Worm (Caenorhabditis elegans) whole organism, mixed stage, embryonic: ENCODE results near the gene del-1.

Experiments used
- blmp-1 ChIP-seq: fragments of 150-350 bp; optimal IDR thresholded peaks from 2 replicates; lab custom pipeline; 2014; ENCODE audit warnings: missing biosample characterization, missing genetic modification characterization
- ceh-43 ChIP-seq: fragments of 200-800 bp; sonication (Bioruptor generic); optimal IDR thresholded peaks from 2 replicates; lab custom pipeline; 2018; ENCODE audit warnings: mild to moderate bottlenecking, missing genetic modification characterization, moderate library complexity, missing compliant biosample characterization
- elt-3 ChIP-seq: fragments of 150-350 bp; optimal IDR thresholded peaks from 2 replicates; lab custom pipeline; 2014; ENCODE audit warnings: missing biosample characterization, missing genetic modification characterization
- flh-1 ChIP-seq: fragments of 200-800 bp; sonication (Bioruptor generic); optimal IDR thresholded peaks from 2 replicates; lab custom pipeline; 2018; ENCODE audit warnings: mild to moderate bottlenecking, missing genetic modification characterization, moderate library complexity, missing compliant biosample characterization
- hlh-1 ChIP-seq: fragments of 150-350 bp; optimal IDR thresholded peaks from 2 replicates; lab custom pipeline; 2014; ENCODE audit warnings: missing biosample characterization, missing genetic modification reagents, missing genetic modification characterization
- lin-13 ChIP-seq: fragments of 150-350 bp; optimal IDR thresholded peaks from 2 replicates; lab custom pipeline; 2014; ENCODE audit warnings: missing biosample characterization, missing genetic modification characterization
- unc-120 ChIP-seq: sonication (generic microtip); optimal IDR thresholded peaks from 2 replicates; lab custom pipeline; 2017; ENCODE audit warnings: missing genetic modification characterization, missing compliant biosample characterization; ENCODE audit not compliant: poor library complexity, severe bottlenecking
- ztf-11 ChIP-seq: fragments of 150-350 bp; optimal IDR thresholded peaks from 2 replicates; lab custom pipeline; 2014; ENCODE audit warnings: missing biosample characterization, missing genetic modification characterization

DNA sequence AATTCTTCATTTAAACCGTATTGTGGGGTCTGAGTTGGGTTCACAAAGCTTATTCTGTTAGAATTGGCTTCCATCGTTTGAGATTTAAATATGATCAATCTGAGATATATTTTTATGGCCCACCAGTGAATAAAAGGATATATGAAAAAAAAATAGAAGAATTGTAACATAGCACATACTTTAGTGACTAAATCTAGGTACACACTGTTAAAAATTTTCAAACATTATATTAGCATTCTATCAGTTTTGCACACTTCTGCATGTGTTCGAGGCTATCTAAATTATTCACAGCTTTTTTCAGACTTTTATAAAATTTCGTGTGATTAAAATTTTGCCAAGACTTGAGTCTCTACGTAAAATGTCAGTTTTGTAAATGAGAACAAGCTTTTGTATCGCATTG, 13.6 kb downstream of the del-1 start, which contains the start of gene E02H4.2:
- TF ChIP-seq ceh-43: no peak
- TF ChIP-seq elt-3 (tag; lab: Kevin White, UChicago): no peak
- no peak for TF ChIP-seq unc-120 (tag; lab: Kevin White, UChicago)
- no peak for TF ChIP-seq hlh-1 (tag; lab: Kevin White, UChicago)
- no peak for TF ChIP-seq lin-13 (tag; lab: Kevin White, UChicago)
- no peak for TF ChIP-seq ztf-11 (tag; lab: Kevin White, UChicago)
- TF ChIP-seq blmp-1 (tag; lab: Kevin White, UChicago): no peak
- no peak for TF ChIP-seq flh-1 (GFP tag; lab: Kevin White, UChicago)
